Worm (Caenorhabditis elegans) whole organism, L4 larva: Measurements from ENCODE around the gene C46C2.7.

Experiments
- F10B5.3 ChIP-seq: sonication (generic microtip); optimal IDR thresholded peaks from 2 replicates; lab custom pipeline; 2016; ENCODE audit warnings: mild to moderate bottlenecking, missing genetic modification characterization, missing compliant biosample characterization
- F26F4.8 ChIP-seq: fragments of 200-800 bp; sonication (Bioruptor generic); conservative IDR thresholded peaks from 2 replicates; pipeline ENCODE4 v1.3.6; 2022; ENCODE audit warnings: missing genetic modification characterization, missing compliant biosample characterization
- F49E8.2 ChIP-seq: sonication (generic microtip); optimal IDR thresholded peaks from 2 replicates; lab custom pipeline; 2016; ENCODE audit warnings: missing compliant biosample characterization, mild to moderate bottlenecking, missing genetic modification characterization, borderline replicate concordance
- T20F7.1 ChIP-seq: fragments of 200-800 bp; sonication (Bioruptor generic); optimal IDR thresholded peaks from 2 replicates; lab custom pipeline; 2018; ENCODE audit warnings: mild to moderate bottlenecking, missing genetic modification characterization, missing compliant biosample characterization
- Y48G9A.11 ChIP-seq: fragments of 200-800 bp; sonication (Bioruptor generic); IDR thresholded peaks from 2 replicates; pipeline ENCODE4 v1.3.6; 2022; ENCODE audit warnings: missing genetic modification reagents, missing genetic modification characterization, missing compliant biosample characterization
- Y5F2A.4 ChIP-seq: fragments of 200-800 bp; sonication (Bioruptor generic); optimal IDR thresholded peaks from 2 replicates; lab custom pipeline; 2018; ENCODE audit warnings: mild to moderate bottlenecking, missing genetic modification characterization, missing compliant biosample characterization
- ZK337.2 ChIP-seq: fragments of 200-800 bp; sonication (Bioruptor generic); IDR thresholded peaks from 2 replicates; pipeline ENCODE4 v1.3.6; 2022; ENCODE audit warnings: missing genetic modification reagents, missing genetic modification characterization, missing compliant biosample characterization
- aha-1 ChIP-seq: fragments of 150-350 bp; peaks from one replicate; lab custom pipeline; 2014; ENCODE audit warnings: missing biosample characterization, missing genetic modification characterization
- ceh-20 ChIP-seq: fragments of 200-800 bp; sonication (Bioruptor generic); IDR thresholded peaks from 2 replicates; pipeline ENCODE4 v1.3.6; 2022; ENCODE audit warnings: missing genetic modification reagents, missing genetic modification characterization, missing compliant biosample characterization
- ceh-44 ChIP-seq: fragments of 200-800 bp; sonication (Bioruptor generic); IDR thresholded peaks from 2 replicates; pipeline ENCODE4 v1.3.6; 2022; ENCODE audit warnings: missing genetic modification reagents, missing genetic modification characterization, missing compliant biosample characterization
- ces-1 ChIP-seq: fragments of 150-350 bp; sonication (generic microtip); optimal IDR thresholded peaks from 4 replicates; lab custom pipeline; 2014; ENCODE audit warnings: missing biosample characterization, missing genetic modification reagents, missing genetic modification characterization
- cey-2 ChIP-seq: sonication (generic microtip); optimal IDR thresholded peaks from 3 replicates; lab custom pipeline; 2017; ENCODE audit warnings: missing genetic modification characterization, mild to moderate bottlenecking, missing compliant biosample characterization, antibody characterized with exemption, borderline replicate concordance; ENCODE audit not compliant: insufficient read depth
- ctbp-1 ChIP-seq: fragments of 200-800 bp; sonication (Bioruptor generic); IDR thresholded peaks from 2 replicates; pipeline ENCODE4 v1.3.6; 2022; ENCODE audit warnings: missing genetic modification reagents, missing genetic modification characterization, missing compliant biosample characterization
- daf-12 ChIP-seq: fragments of 150-350 bp; optimal IDR thresholded peaks from 2 replicates; lab custom pipeline; 2014; ENCODE audit warnings: missing biosample characterization, missing genetic modification reagents, missing genetic modification characterization
- daf-8 ChIP-seq: fragments of 200-800 bp; sonication (Bioruptor generic); IDR thresholded peaks from 2 replicates; pipeline ENCODE4 v1.3.6; 2022; ENCODE audit warnings: missing genetic modification characterization, missing compliant biosample characterization
- dmd-6 ChIP-seq: fragments of 200-800 bp; sonication (Bioruptor generic); IDR thresholded peaks from 2 replicates; pipeline ENCODE4 v1.3.6; 2022; ENCODE audit warnings: missing genetic modification reagents, missing genetic modification characterization, missing compliant biosample characterization
- dpl-1 ChIP-seq: fragments of 150-350 bp; optimal IDR thresholded peaks from 2 replicates; lab custom pipeline; 2014; ENCODE audit warnings: missing biosample characterization, missing genetic modification reagents, missing genetic modification characterization
- dve-1 ChIP-seq: sonication (generic microtip); optimal IDR thresholded peaks from 2 replicates; lab custom pipeline; 2017; ENCODE audit warnings: antibody characterized with exemption, mild to moderate bottlenecking, missing genetic modification characterization, missing compliant biosample characterization; ENCODE audit not compliant: insufficient read depth
- fkh-10 ChIP-seq: fragments of 150-350 bp; optimal IDR thresholded peaks from 2 replicates; lab custom pipeline; 2014; ENCODE audit warnings: missing biosample characterization, missing genetic modification reagents, missing genetic modification characterization
- fos-1 ChIP-seq: fragments of 150-350 bp; optimal IDR thresholded peaks from 2 replicates; lab custom pipeline; 2014; ENCODE audit warnings: missing biosample characterization, missing genetic modification characterization
- gei-8 ChIP-seq: fragments of 200-800 bp; sonication (Bioruptor generic); optimal IDR thresholded peaks from 2 replicates; lab custom pipeline; 2018; ENCODE audit warnings: mild to moderate bottlenecking, missing genetic modification characterization, missing compliant biosample characterization
- hmg-1.1 ChIP-seq: fragments of 200-800 bp; sonication (Bioruptor generic); IDR thresholded peaks from 2 replicates; pipeline ENCODE4 v1.3.6; 2022; ENCODE audit warnings: missing genetic modification reagents, missing genetic modification characterization, missing compliant biosample characterization
- lir-3 ChIP-seq: sonication (generic microtip); optimal IDR thresholded peaks from 2 replicates; lab custom pipeline; 2016; ENCODE audit warnings: mild to moderate bottlenecking, missing genetic modification characterization, missing compliant biosample characterization
- lsy-2 ChIP-seq, 2 experiments: fragments of 150-350 bp in 1 of 2; sonication (generic microtip) in 1 of 2; optimal IDR thresholded peaks; 2 replicates each; lab custom pipeline; 2014 to 2017; ENCODE audit warnings: missing biosample characterization in 2 of 2, missing genetic modification characterization in 2 of 2
- madf-5 ChIP-seq, 2 experiments: fragments of 200-800 bp; sonication (Bioruptor generic); IDR thresholded peaks; 2 replicates each; pipeline ENCODE4 v1.3.6; 2022; ENCODE audit warnings: missing compliant biosample characterization in 2 of 2, missing genetic modification characterization in 2 of 2
- madf-9 ChIP-seq: fragments of 200-800 bp; sonication (Bioruptor generic); conservative IDR thresholded peaks from 2 replicates; pipeline ENCODE4 v1.3.6; 2022; ENCODE audit warnings: missing genetic modification reagents, missing genetic modification characterization, missing compliant biosample characterization
- mdl-1 ChIP-seq, 2 experiments: fragments of 150-350 bp in 1 of 2; sonication (generic microtip) in 1 of 2; optimal IDR thresholded peaks; 2 replicates each; lab custom pipeline; 2014 to 2017; ENCODE audit warnings: missing biosample characterization in 2 of 2, missing genetic modification characterization in 2 of 2
- nhr-237 ChIP-seq: sonication (generic microtip); optimal IDR thresholded peaks from 2 replicates; lab custom pipeline; 2017; ENCODE audit warnings: missing biosample characterization, missing genetic modification characterization
- pqm-1 ChIP-seq: sonication (generic microtip); optimal IDR thresholded peaks from 2 replicates; lab custom pipeline; 2017; ENCODE audit warnings: missing biosample characterization, missing genetic modification characterization
- rbr-2 ChIP-seq: sonication (generic microtip); optimal IDR thresholded peaks from 2 replicates; lab custom pipeline; 2016; ENCODE audit warnings: missing genotype, missing genetic modification characterization, missing compliant biosample characterization
- saeg-2 ChIP-seq: fragments of 200-800 bp; sonication (Bioruptor generic); IDR thresholded peaks from 2 replicates; pipeline ENCODE4 v1.3.6; 2022; ENCODE audit warnings: missing genetic modification reagents, missing genetic modification characterization, missing compliant biosample characterization
- set-16 ChIP-seq: fragments of 200-800 bp; sonication (Bioruptor generic); IDR thresholded peaks from 2 replicates; pipeline ENCODE4 v1.3.6; 2022; ENCODE audit warnings: missing genetic modification reagents, missing genetic modification characterization, missing compliant biosample characterization
- snpc-4 ChIP-seq: fragments of 150-350 bp; optimal IDR thresholded peaks from 2 replicates; lab custom pipeline; 2014; ENCODE audit warnings: missing biosample characterization, missing genetic modification characterization
- unc-62 ChIP-seq, 3 experiments: fragments of 150-350 bp in 1 of 3; sonication (generic microtip); optimal IDR thresholded peaks in 2 of 3; peaks in 1 of 3; 1 replicate in 1 of 3; 2 replicates in 2 of 3; lab custom pipeline; 2014 to 2017; ENCODE audit warnings: missing biosample characterization in 3 of 3, missing genetic modification characterization in 3 of 3, missing genetic modification reagents in 3 of 3, missing genotype in 1 of 3
- vab-7 ChIP-seq: fragments of 200-800 bp; sonication (Bioruptor generic); IDR thresholded peaks from 2 replicates; pipeline ENCODE4 v1.3.6; 2022; ENCODE audit warnings: missing genetic modification reagents, missing genetic modification characterization, missing compliant biosample characterization
- zfp-2 ChIP-seq: sonication (generic microtip); optimal IDR thresholded peaks from 2 replicates; lab custom pipeline; 2016; ENCODE audit warnings: mild to moderate bottlenecking, missing genetic modification characterization, missing compliant biosample characterization
- zip-11 ChIP-seq: fragments of 200-800 bp; sonication (Bioruptor generic); IDR thresholded peaks from 2 replicates; pipeline ENCODE4 v1.3.6; 2022; ENCODE audit warnings: missing genetic modification characterization, missing compliant biosample characterization
- zip-2 ChIP-seq: fragments of 150-350 bp; optimal IDR thresholded peaks from 2 replicates; lab custom pipeline; 2014; ENCODE audit warnings: missing biosample characterization, missing genetic modification characterization

C46C2.7 gene

ce11 chrIV:9191183-9191582 lies 3.4 kb upstream of the C46C2.7 start (continued):
- TF ChIP-seq zfp-2 (tag; lab: Kevin White, UChicago) = peak; percentile 29
- peak; percentile 58 for TF ChIP-seq rbr-2
- no peak; the same call in 1 of the 2 replicates for TF ChIP-seq ceh-20 (GFP tag; lab: Robert Waterston, UW)
- TF ChIP-seq madf-5 (GFP tag; IDR thresholded peaks at IDR 0.05; lab: Robert Waterston, UW) = peak; percentile 42 to 56; a peak in 2 of 4 replicates
- peak; percentile 76 for TF ChIP-seq ZK337.2 (GFP tag; lab: Robert Waterston, UW)
- 0 out of 2 replicates have a peak, but pooled peaks have one; percentile 50 for TF ChIP-seq ceh-44 (GFP tag; lab: Robert Waterston, UW)
- TF ChIP-seq fos-1 (tag; lab: Kevin White, UChicago) = no peak
- TF ChIP-seq F26F4.8 = 0 out of 2 replicates have a peak, but pooled peaks have one; percentile 60
- TF ChIP-seq ces-1 (GFP tag; lab: Kevin White, UChicago) = no peak
- peak; percentile 85 for TF ChIP-seq ctbp-1 (GFP tag; lab: Robert Waterston, UW)
- peak; percentile 45 for TF ChIP-seq F49E8.2 (tag; lab: Kevin White, UChicago)
- TF ChIP-seq dpl-1 = peak; percentile 50
- TF ChIP-seq daf-8 (GFP tag; lab: Robert Waterston, UW) = 0 out of 2 replicates have a peak, but pooled peaks have one; percentile 51
- TF ChIP-seq lsy-2 (tag; optimal IDR thresholded peaks at IDR 0.05; lab: Kevin White, UChicago) = no peak
- peak; percentile 79 for TF ChIP-seq hmg-1.1 (GFP tag; lab: Robert Waterston, UW)
- peak; percentile 44 for TF ChIP-seq zip-2 (tag; lab: Kevin White, UChicago)
- TF ChIP-seq zip-11 = peak; percentile 81; the same call in 1 of the 2 replicates
- peak; percentile 30 for TF ChIP-seq Y5F2A.4 (GFP tag; lab: Kevin White, UChicago)
- peak; percentile 72 for TF ChIP-seq gei-8 (GFP tag; lab: Kevin White, UChicago)
- TF ChIP-seq snpc-4 (tag; lab: Kevin White, UChicago) = no peak
- peak; percentile 79 for TF ChIP-seq T20F7.1 (GFP tag; lab: Kevin White, UChicago)
- TF ChIP-seq aha-1 (tag; lab: Kevin White, UChicago) = peak; percentile 87
- peak; percentile 89 for TF ChIP-seq vab-7 (GFP tag; lab: Robert Waterston, UW)
- peak; percentile 40 for TF ChIP-seq fkh-10 (GFP tag; lab: Kevin White, UChicago)
- TF ChIP-seq madf-9 = peak; percentile 70
- TF ChIP-seq Y48G9A.11 (GFP tag; lab: Robert Waterston, UW) = peak; percentile 56; the same call in 1 of the 2 replicates
- TF ChIP-seq nhr-237 (tag; lab: Kevin White, UChicago) = no peak
- TF ChIP-seq dmd-6 (GFP tag; lab: Robert Waterston, UW) = peak; percentile 68
- TF ChIP-seq lir-3 (tag; lab: Kevin White, UChicago) = peak; percentile 46
- TF ChIP-seq mdl-1 (tag; optimal IDR thresholded peaks at IDR 0.05; lab: Kevin White, UChicago) = peak in 1 of 2 experiments; percentile 71
- TF ChIP-seq saeg-2 = 0 out of 2 replicates have a peak, but pooled peaks have one; percentile 29
- TF ChIP-seq unc-62 (GFP tag; optimal IDR thresholded peaks at IDR 0.05 in 1 of 2; lab: Kevin White, UChicago) = peak in 1 of 2 experiments; percentile 91
- no peak for TF ChIP-seq unc-62 (tag; optimal IDR thresholded peaks at IDR 0.05; lab: Kevin White, UChicago)
- TF ChIP-seq pqm-1 (tag; lab: Kevin White, UChicago) = no peak
- no peak for TF ChIP-seq daf-12 (tag; lab: Kevin White, UChicago)
- TF ChIP-seq cey-2 (tag; lab: Kevin White, UChicago) = no peak

ce11 chrIV:9192522-9192921 lies 2.1 kb upstream of the C46C2.7 start, which contains the start of gene C46C2.5:
Gene C46C2.5 (minus strand): TSS chrIV:9192622.
- no peak for TF ChIP-seq F10B5.3
- no peak for TF ChIP-seq set-16
- peak; percentile 28 for TF ChIP-seq aha-1 (tag; lab: Kevin White, UChicago)
- peak; percentile 23 for TF ChIP-seq dve-1 (tag; lab: Kevin White, UChicago)
